Fruit fly (Drosophila melanogaster): ENCODE results near the gene CG3842.

The CG3842 gene

dm6 chrX:6338738-6339614 is 1.4 kb downstream of the CG3842 start:
- TF ChIP-seq Crg-1 (GFP tag; optimal IDR thresholded peaks at IDR 0.05) (no peak), tj (GFP tag; optimal IDR thresholded peaks at IDR 0.05) (peak; percentile 13), CG7101 (tag; optimal IDR thresholded peaks at IDR 0.05) (peak; percentile 17)

dm6 chrX:6339970-6340548 is 2.5 kb downstream of the CG3842 start:
- peak; percentile 63 for TF ChIP-seq CG14711 (tag; optimal IDR thresholded peaks at IDR 0.05)
- peak; percentile 47 for TF ChIP-seq CG33017 (tag; optimal IDR thresholded peaks at IDR 0.05)
- TF ChIP-seq tj (GFP tag; optimal IDR thresholded peaks at IDR 0.05): no peak
- peak; percentile 10 for TF ChIP-seq CG1620 (GFP tag; optimal IDR thresholded peaks at IDR 0.05)
- TF ChIP-seq CG7101 (tag; optimal IDR thresholded peaks at IDR 0.05): peak; percentile 39
- no peak for TF ChIP-seq pad (GFP tag; optimal IDR thresholded peaks at IDR 0.05)

dm6 chrX:6340593-6341068 is 3.1 kb downstream of the CG3842 start:
- TF ChIP-seq CG7045 (GFP tag; optimal IDR thresholded peaks at IDR 0.05) (peak; percentile 49), Hr96 (GFP tag; optimal IDR thresholded peaks at IDR 0.05) (peak; percentile 52), bab1 (GFP tag; optimal IDR thresholded peaks at IDR 0.05) (peak; percentile 94), CG12768 (GFP tag; optimal IDR thresholded peaks at IDR 0.05) (no peak), Crg-1 (GFP tag; optimal IDR thresholded peaks at IDR 0.05) (peak; percentile 60), CG11617 (GFP tag; optimal IDR thresholded peaks at IDR 0.05) (peak; percentile 88), cnc (optimal IDR thresholded peaks at IDR 0.05) (no peak), kay (GFP tag; ENCODE audit: borderline replicate concordance) (no peak), Clk (GFP tag; optimal IDR thresholded peaks at IDR 0.05) (no peak), CG33017 (tag; optimal IDR thresholded peaks at IDR 0.05) (peak; percentile 17), tj (GFP tag; optimal IDR thresholded peaks at IDR 0.05) (peak; percentile 64), CG5204 (GFP tag; optimal IDR thresholded peaks at IDR 0.05) (peak; percentile 51), cic (GFP tag; optimal IDR thresholded peaks at IDR 0.05) (no peak), Mnt (GFP tag; optimal IDR thresholded peaks at IDR 0.05) (no peak), ovo (GFP tag; optimal IDR thresholded peaks at IDR 0.05) (no peak), pad (GFP tag; optimal IDR thresholded peaks at IDR 0.05) (peak; percentile 77), CG1620 (GFP tag; optimal IDR thresholded peaks at IDR 0.05) (peak; percentile 46), toe (GFP tag; optimal IDR thresholded peaks at IDR 0.05) (no peak), CG14711 (tag; optimal IDR thresholded peaks at IDR 0.05) (peak; percentile 60), CG7101 (tag; optimal IDR thresholded peaks at IDR 0.05) (peak; percentile 80)

- no peak for TF ChIP-seq CG11617 (GFP tag; optimal IDR thresholded peaks at IDR 0.05)
- peak; percentile 35 for TF ChIP-seq cic (GFP tag; optimal IDR thresholded peaks at IDR 0.05)
- no peak for TF ChIP-seq CG7101 (tag; optimal IDR thresholded peaks at IDR 0.05)
- no peak for TF ChIP-seq CG14711 (tag; optimal IDR thresholded peaks at IDR 0.05)
- TF ChIP-seq CG7045 (GFP tag; optimal IDR thresholded peaks at IDR 0.05): no peak
- peak; percentile 82 to 83 for TF ChIP-seq cnc (optimal IDR thresholded peaks at IDR 0.05)
- TF ChIP-seq CG12768 (GFP tag; optimal IDR thresholded peaks at IDR 0.05): no peak
- TF ChIP-seq bab1 (GFP tag; optimal IDR thresholded peaks at IDR 0.05): no peak
- TF ChIP-seq Mnt (GFP tag; optimal IDR thresholded peaks at IDR 0.05): no peak
- TF ChIP-seq Clk (GFP tag; optimal IDR thresholded peaks at IDR 0.05): no peak
- TF ChIP-seq ovo (GFP tag; optimal IDR thresholded peaks at IDR 0.05): no peak
- TF ChIP-seq CG33017 (tag; optimal IDR thresholded peaks at IDR 0.05): no peak
- TF ChIP-seq Crg-1 (GFP tag; optimal IDR thresholded peaks at IDR 0.05): no peak
- no peak for TF ChIP-seq CG5204 (GFP tag; optimal IDR thresholded peaks at IDR 0.05)
- TF ChIP-seq tj (GFP tag; optimal IDR thresholded peaks at IDR 0.05): peak; percentile 68
- TF ChIP-seq Hr96 (GFP tag; optimal IDR thresholded peaks at IDR 0.05): no peak
- no peak for TF ChIP-seq pad (GFP tag; optimal IDR thresholded peaks at IDR 0.05)
- TF ChIP-seq toe (GFP tag; optimal IDR thresholded peaks at IDR 0.05): no peak
- TF ChIP-seq CG1620 (GFP tag; optimal IDR thresholded peaks at IDR 0.05): no peak
- TF ChIP-seq kay (GFP tag; ENCODE audit: borderline replicate concordance): no peak
Observed at dm6 chrX:6341678-6342077, 4.1 kb downstream of the CG3842 start.

- TF ChIP-seq CG7045 (GFP tag; optimal IDR thresholded peaks at IDR 0.05) (no peak), CG14711 (tag; optimal IDR thresholded peaks at IDR 0.05) (no peak), bab1 (GFP tag; optimal IDR thresholded peaks at IDR 0.05) (no peak), CG7101 (tag; optimal IDR thresholded peaks at IDR 0.05) (no peak), cic (GFP tag; optimal IDR thresholded peaks at IDR 0.05) (no peak), cnc (optimal IDR thresholded peaks at IDR 0.05) (no peak), CG5204 (GFP tag; optimal IDR thresholded peaks at IDR 0.05) (no peak), Mnt (GFP tag; optimal IDR thresholded peaks at IDR 0.05) (no peak), toe (GFP tag; optimal IDR thresholded peaks at IDR 0.05) (no peak), Hr96 (GFP tag; optimal IDR thresholded peaks at IDR 0.05) (no peak), CG12768 (GFP tag; optimal IDR thresholded peaks at IDR 0.05) (no peak)
Observed at dm6 chrX:6343323-6343722, 5.8 kb downstream of the CG3842 start.
